Worm (Caenorhabditis elegans): ENCODE measurements around the gene reps-1.

Gene reps-1

DNA sequence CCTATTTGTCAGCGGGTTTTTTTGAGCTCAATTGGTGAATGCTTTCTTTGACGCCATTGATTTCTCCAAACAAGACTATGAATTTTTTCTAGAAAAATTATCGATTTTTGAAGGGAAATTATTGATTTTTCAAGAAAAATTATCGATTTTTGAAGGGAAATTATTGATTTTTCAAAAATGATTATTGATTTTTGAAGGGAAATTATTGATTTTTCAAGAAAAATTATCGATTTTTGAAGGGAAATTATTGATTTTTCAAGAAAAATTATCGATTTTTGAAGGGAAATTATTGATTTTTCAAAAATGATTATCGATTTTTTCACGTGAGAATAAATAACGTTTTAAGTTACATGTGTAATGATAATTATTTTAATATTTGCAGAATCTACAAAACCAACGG lies 49.5 kb downstream of the reps-1 start:
- TF ChIP-seq ceh-28 (tag; optimal IDR thresholded peaks at IDR 0.05): peak; percentile 94

DNA sequence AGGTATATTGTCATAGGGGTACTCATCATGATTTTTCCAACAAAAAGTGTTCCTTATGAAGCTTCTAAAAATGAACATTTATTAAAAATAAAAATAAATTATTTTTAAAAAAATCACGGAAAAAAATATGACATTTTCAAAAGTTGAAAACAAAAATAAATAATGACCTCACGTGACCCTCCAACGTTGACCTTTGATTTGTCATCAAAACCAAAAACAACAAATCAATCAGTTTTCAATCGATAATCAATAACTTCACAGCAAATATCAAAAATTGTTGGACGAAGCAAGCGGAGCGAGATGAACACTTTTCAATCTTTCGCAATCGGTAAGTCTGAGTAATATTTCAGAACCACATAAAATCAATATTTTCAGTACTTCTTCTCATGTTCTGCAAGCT lies 50.0 kb downstream of the reps-1 start, which contains the start of gene Y80D3A.8:
Y80D3A.8 (plus strand) TSS at position 301 of the 400 bp plus-strand sequence.
- TF ChIP-seq hif-1 (tag; optimal IDR thresholded peaks at IDR 0.05) (no peak), lin-38 (GFP tag; IDR thresholded peaks at IDR 0.05) (no peak), ama-1 (optimal IDR thresholded peaks at IDR 0.05) (no peak)

DNA sequence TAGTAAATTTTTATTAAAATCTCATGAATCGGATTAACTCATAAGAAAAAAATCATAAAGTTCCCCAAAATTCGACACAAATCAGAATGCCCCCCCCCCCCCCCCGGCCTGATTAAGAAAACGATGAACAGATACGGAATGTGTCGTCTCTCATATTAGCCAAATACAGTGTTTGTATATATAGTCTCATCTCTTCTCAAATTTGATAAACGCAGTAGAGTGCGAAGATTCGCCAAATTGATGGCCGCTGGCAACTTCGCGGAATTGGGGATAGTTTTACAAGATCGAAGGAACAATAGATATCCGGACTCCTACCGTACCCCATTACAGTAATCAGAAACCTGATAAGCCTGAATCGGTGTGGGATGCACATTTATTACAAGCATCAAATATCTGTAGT lies 52.7 kb downstream of the reps-1 start:
- peak; percentile 56 for TF ChIP-seq aha-1 (tag)
- TF ChIP-seq F10B5.3 (tag; optimal IDR thresholded peaks at IDR 0.05): no peak
